Fruit fly (Drosophila melanogaster): ENCODE data around the gene CG6204.

DNA sequence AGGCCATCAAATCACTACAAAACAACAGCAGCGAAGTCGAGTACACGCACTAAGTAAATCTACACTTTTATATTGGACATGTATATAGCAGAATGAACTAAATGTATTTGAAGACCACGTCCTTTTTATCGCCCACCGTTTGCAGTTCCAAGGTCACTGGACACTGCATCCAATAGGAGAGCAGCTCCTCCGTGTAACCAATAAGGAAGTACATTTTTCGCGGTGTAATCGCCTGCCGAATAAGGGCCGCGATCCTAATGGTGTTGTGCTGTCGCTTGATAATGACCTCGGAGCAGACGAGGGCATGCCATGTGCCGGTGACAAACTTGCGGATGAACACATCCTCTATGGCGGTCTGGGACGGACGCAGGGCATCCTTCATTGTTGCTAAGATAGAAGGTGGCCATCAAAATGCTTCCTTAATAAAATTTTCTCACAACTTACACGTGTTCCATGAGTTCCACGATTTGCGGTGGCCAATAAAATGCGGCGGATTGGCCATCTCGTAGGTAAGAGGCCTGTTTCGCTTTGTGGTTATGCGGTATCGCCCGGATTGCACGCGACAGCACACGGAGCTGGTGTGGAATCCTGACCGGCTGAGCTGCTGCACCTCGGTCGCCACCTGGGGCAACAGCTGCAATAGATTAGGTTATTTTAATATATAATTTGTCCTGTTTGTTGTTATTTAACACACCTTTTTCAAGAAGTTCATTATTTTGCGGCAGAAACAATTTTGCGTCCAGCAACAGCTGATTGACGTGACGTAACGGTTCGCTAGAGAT lies 30.7 kb upstream of the CG6204 start, which contains the start of gene mRpS24:
- TF ChIP-seq CG13424 (tag; optimal IDR thresholded peaks at IDR 0.05) (no peak), crc (GFP tag; optimal IDR thresholded peaks at IDR 0.05) (no peak), MTF-1 (GFP tag; optimal IDR thresholded peaks at IDR 0.05; ENCODE audit: borderline replicate concordance) (no peak), odd (GFP tag; optimal IDR thresholded peaks at IDR 0.05) (no peak), Doc3 (GFP tag; IDR thresholded peaks at IDR 0.05; ENCODE audit: partially characterized antibody) (no peak), gt (GFP tag; IDR thresholded peaks at IDR 0.05) (no peak), CG7745 (tag; optimal IDR thresholded peaks at IDR 0.05) (no peak), otp (GFP tag; IDR thresholded peaks at IDR 0.05) (no peak), Tbp (GFP tag; optimal IDR thresholded peaks at IDR 0.05) (no peak), Dip2 (GFP tag; IDR thresholded peaks at IDR 0.05) (no peak), CG15479 (GFP tag; optimal IDR thresholded peaks at IDR 0.05) (no peak)
